Worm (Caenorhabditis elegans) whole organism, L3 larva: ENCODE results near the gene qars-1.
"Not testable (repeated sequence)": the region's sequence is repeated elsewhere in the genome, so short reads cannot be mapped to it uniquely, and the experiment has no call there.

Source experiments
- R02D3.7 ChIP-seq: fragments of 150-350 bp; optimal IDR thresholded peaks from 2 replicates; lab custom pipeline; 2014; ENCODE audit warnings: missing biosample characterization, missing genetic modification characterization
- ZK546.5 ChIP-seq: sonication (generic microtip); optimal IDR thresholded peaks from 2 replicates; lab custom pipeline; 2017; ENCODE audit warnings: missing biosample characterization, missing genetic modification characterization
- aly-2 ChIP-seq: fragments of 150-350 bp; optimal IDR thresholded peaks from 2 replicates; lab custom pipeline; 2014; ENCODE audit warnings: missing biosample characterization, missing genetic modification characterization
- ama-1 ChIP-seq: fragments of 150-350 bp; optimal IDR thresholded peaks from 2 replicates; lab custom pipeline; 2018
- ceh-28 ChIP-seq: fragments of 150-350 bp; optimal IDR thresholded peaks from 2 replicates; lab custom pipeline; 2014; ENCODE audit warnings: missing biosample characterization, missing genetic modification reagents, missing genetic modification characterization
- daf-12 ChIP-seq: fragments of 150-350 bp; optimal IDR thresholded peaks from 2 replicates; lab custom pipeline; 2014; ENCODE audit warnings: missing biosample characterization, missing genetic modification reagents, missing genetic modification characterization
- egl-5 ChIP-seq: fragments of 150-350 bp; optimal IDR thresholded peaks from 2 replicates; lab custom pipeline; 2017; ENCODE audit warnings: missing biosample characterization, missing genetic modification reagents, missing genetic modification characterization, inconsistent platforms
- elt-1 ChIP-seq: fragments of 150-350 bp; optimal IDR thresholded peaks from 2 replicates; lab custom pipeline; 2014; ENCODE audit warnings: missing biosample characterization, missing genetic modification characterization
- elt-2 ChIP-seq: sonication (generic microtip); optimal IDR thresholded peaks from 2 replicates; lab custom pipeline; 2016; ENCODE audit warnings: missing genetic modification reagents, mild to moderate bottlenecking, missing genetic modification characterization, missing compliant biosample characterization
- elt-3 ChIP-seq, 3 experiments: fragments of 150-350 bp in 1 of 3; sonication (generic microtip) in 2 of 3; optimal IDR thresholded peaks; 2 replicates in 2 of 3; 4 replicates in 1 of 3; lab custom pipeline; 2014 to 2017; ENCODE audit warnings: missing biosample characterization in 3 of 3, missing genetic modification characterization in 3 of 3
- eor-1 ChIP-seq, 2 experiments: fragments of 150-350 bp; optimal IDR thresholded peaks; 2 replicates each; lab custom pipeline; 2014 to 2018; ENCODE audit warnings: missing biosample characterization in 2 of 2, missing genetic modification characterization in 2 of 2
- fkh-10 ChIP-seq: sonication (generic microtip); optimal IDR thresholded peaks from 2 replicates; lab custom pipeline; 2017; ENCODE audit warnings: missing biosample characterization, missing genetic modification reagents, missing genetic modification characterization
- fos-1 ChIP-seq: fragments of 150-350 bp; optimal IDR thresholded peaks from 2 replicates; lab custom pipeline; 2014; ENCODE audit warnings: missing biosample characterization, missing genetic modification characterization
- hmg-11 ChIP-seq: sonication (generic microtip); optimal IDR thresholded peaks from 2 replicates; lab custom pipeline; 2016; ENCODE audit warnings: missing genetic modification characterization, missing compliant biosample characterization
- lin-15B ChIP-seq: fragments of 150-350 bp; optimal IDR thresholded peaks from 2 replicates; lab custom pipeline; 2014; ENCODE audit warnings: missing biosample characterization, missing genetic modification characterization
- lin-39 ChIP-seq: fragments of 150-350 bp; optimal IDR thresholded peaks from 2 replicates; lab custom pipeline; 2018; ENCODE audit warnings: missing biosample characterization, missing genetic modification reagents, missing genetic modification characterization
- mml-1 ChIP-seq: fragments of 150-350 bp; sonication (generic microtip); optimal IDR thresholded peaks from 3 replicates; lab custom pipeline; 2014; ENCODE audit warnings: missing biosample characterization, missing genetic modification characterization
- nhr-11 ChIP-seq: fragments of 150-350 bp; optimal IDR thresholded peaks from 2 replicates; lab custom pipeline; 2014; ENCODE audit warnings: missing biosample characterization, missing genetic modification characterization
- nhr-12 ChIP-seq: fragments of 150-350 bp; optimal IDR thresholded peaks from 2 replicates; lab custom pipeline; 2014; ENCODE audit warnings: missing biosample characterization, missing genetic modification characterization
- nhr-23 ChIP-seq: fragments of 150-350 bp; optimal IDR thresholded peaks from 2 replicates; lab custom pipeline; 2014; ENCODE audit warnings: missing biosample characterization, missing genetic modification reagents, missing genetic modification characterization
- nhr-237 ChIP-seq: fragments of 150-350 bp; optimal IDR thresholded peaks from 2 replicates; lab custom pipeline; 2014; ENCODE audit warnings: missing biosample characterization, missing genetic modification characterization
- nhr-25 ChIP-seq: sonication (generic microtip); optimal IDR thresholded peaks from 2 replicates; lab custom pipeline; 2017; ENCODE audit warnings: missing biosample characterization, missing genetic modification characterization
- nhr-28 ChIP-seq: fragments of 150-350 bp; optimal IDR thresholded peaks from 2 replicates; lab custom pipeline; 2014; ENCODE audit warnings: missing biosample characterization, missing genetic modification characterization
- nhr-43 ChIP-seq: sonication (generic microtip); optimal IDR thresholded peaks from 2 replicates; lab custom pipeline; 2016; ENCODE audit warnings: mild to moderate bottlenecking, missing genetic modification characterization, missing compliant biosample characterization; ENCODE audit not compliant: poor library complexity, severe bottlenecking
- nhr-67 ChIP-seq: fragments of 150-350 bp; optimal IDR thresholded peaks from 2 replicates; lab custom pipeline; 2014; ENCODE audit warnings: missing biosample characterization, missing genetic modification characterization
- nhr-76 ChIP-seq: fragments of 150-350 bp; sonication (generic microtip); optimal IDR thresholded peaks from 5 replicates; lab custom pipeline; 2014; ENCODE audit warnings: missing biosample characterization, missing genetic modification characterization
- nhr-77 ChIP-seq: fragments of 150-350 bp; optimal IDR thresholded peaks from 2 replicates; lab custom pipeline; 2014; ENCODE audit warnings: missing biosample characterization, missing genetic modification characterization
- pqm-1 ChIP-seq: fragments of 150-350 bp; optimal IDR thresholded peaks from 2 replicates; lab custom pipeline; 2017; ENCODE audit warnings: missing biosample characterization, missing genetic modification characterization, inconsistent platforms
- skn-1 ChIP-seq: fragments of 150-350 bp; optimal IDR thresholded peaks from 2 replicates; lab custom pipeline; 2014; ENCODE audit warnings: missing biosample characterization, missing genetic modification characterization
- snpc-4 ChIP-seq: fragments of 150-350 bp; optimal IDR thresholded peaks from 2 replicates; lab custom pipeline; 2014; ENCODE audit warnings: missing biosample characterization, missing genetic modification characterization
- tbx-2 ChIP-seq: sonication (generic microtip); optimal IDR thresholded peaks from 2 replicates; lab custom pipeline; 2016; ENCODE audit warnings: mild to moderate bottlenecking, missing genetic modification characterization, missing compliant biosample characterization
- zag-1 ChIP-seq: fragments of 150-350 bp; optimal IDR thresholded peaks from 2 replicates; lab custom pipeline; 2014; ENCODE audit warnings: missing biosample characterization, missing genetic modification characterization
- ztf-11 ChIP-seq: fragments of 150-350 bp; optimal IDR thresholded peaks from 2 replicates; lab custom pipeline; 2014; ENCODE audit warnings: missing biosample characterization, missing genetic modification characterization
- ztf-4 ChIP-seq: fragments of 150-350 bp; optimal IDR thresholded peaks from 2 replicates; lab custom pipeline; 2014; ENCODE audit warnings: missing biosample characterization, missing genetic modification characterization

The qars-1 gene

DNA sequence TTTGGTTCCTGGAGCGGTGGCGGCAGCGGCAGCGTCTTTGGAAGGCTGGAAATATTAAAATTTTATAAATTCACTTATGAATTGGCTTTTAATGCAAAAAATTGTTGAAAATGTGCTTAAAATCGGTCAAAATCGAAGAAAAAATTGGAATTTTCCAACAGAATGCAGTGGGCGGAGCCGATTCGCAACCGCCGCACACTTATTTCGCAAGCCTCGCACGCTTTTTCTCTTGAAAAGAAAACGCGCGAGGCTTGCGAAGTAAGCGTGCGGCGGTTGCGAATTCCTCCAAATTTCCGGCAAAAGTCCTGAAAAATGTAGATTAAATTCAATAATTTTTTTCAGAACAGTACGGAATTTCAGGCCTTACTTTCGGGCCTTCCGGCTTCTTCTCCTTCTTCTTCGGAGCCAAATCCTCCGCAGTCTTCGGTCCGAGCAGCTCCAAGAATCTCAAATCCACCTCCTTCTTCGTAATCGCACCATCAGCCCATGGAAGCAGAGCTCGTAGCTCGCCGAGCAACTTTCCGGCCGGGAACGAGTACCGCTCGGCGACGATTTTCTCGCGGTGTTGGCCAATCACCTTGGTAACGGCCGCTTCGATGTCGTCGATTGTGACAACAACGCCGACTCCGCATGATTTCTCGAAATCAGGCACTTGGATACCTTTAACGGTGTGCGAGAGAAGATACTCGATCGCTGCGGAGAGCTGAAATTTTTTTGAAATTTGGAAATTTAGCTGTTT is 660 bp downstream of the qars-1 start:
- TF ChIP-seq elt-1 (tag; lab: Kevin White, UChicago) (no peak), egl-5 (tag; lab: Kevin White, UChicago) (no peak), aly-2 (tag; lab: Kevin White, UChicago) (no peak), fkh-10 (no peak), ZK546.5 (tag; lab: Kevin White, UChicago) (no peak), daf-12 (tag; lab: Kevin White, UChicago) (no peak), ztf-4 (no peak), tbx-2 (tag; lab: Kevin White, UChicago) (no peak), elt-2 (tag; lab: Kevin White, UChicago) (no peak), ceh-28 (tag; lab: Kevin White, UChicago) (no peak), eor-1 (tag; optimal IDR thresholded peaks at IDR 0.05; lab: Kevin White, UChicago) (no peak), mml-1 (tag; lab: Kevin White, UChicago) (no peak), hmg-11 (tag; lab: Kevin White, UChicago) (no peak), lin-39 (no peak), pqm-1 (tag; lab: Kevin White, UChicago) (no peak), nhr-76 (tag; lab: Kevin White, UChicago) (no peak), R02D3.7 (tag; lab: Kevin White, UChicago) (no peak), zag-1 (tag; lab: Kevin White, UChicago) (no peak), ztf-11 (tag; lab: Kevin White, UChicago) (no peak), nhr-23 (tag; lab: Kevin White, UChicago) (no peak)

DNA sequence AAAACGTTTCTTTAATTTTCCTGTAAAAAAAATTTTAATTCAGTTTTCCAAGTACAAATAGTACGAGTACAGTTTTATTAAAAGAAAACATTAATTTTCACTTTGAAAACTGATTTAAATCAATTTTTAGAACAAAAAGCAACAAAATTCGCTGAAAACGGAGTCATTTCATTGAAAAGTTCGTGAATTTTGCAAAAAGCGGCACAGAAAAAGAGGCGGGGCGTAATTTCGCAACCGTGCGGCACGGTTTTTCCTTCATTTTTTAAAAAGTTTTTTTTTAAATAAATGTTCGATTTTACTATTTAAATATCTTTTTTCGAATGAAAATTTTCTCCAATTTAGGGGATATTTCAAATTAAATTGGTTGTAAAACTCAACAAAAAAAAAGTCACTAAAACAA is 1.8 kb downstream of the qars-1 start:
- TF ChIP-seq fkh-10 = no peak
- TF ChIP-seq nhr-77 (tag; lab: Kevin White, UChicago) = no peak

DNA sequence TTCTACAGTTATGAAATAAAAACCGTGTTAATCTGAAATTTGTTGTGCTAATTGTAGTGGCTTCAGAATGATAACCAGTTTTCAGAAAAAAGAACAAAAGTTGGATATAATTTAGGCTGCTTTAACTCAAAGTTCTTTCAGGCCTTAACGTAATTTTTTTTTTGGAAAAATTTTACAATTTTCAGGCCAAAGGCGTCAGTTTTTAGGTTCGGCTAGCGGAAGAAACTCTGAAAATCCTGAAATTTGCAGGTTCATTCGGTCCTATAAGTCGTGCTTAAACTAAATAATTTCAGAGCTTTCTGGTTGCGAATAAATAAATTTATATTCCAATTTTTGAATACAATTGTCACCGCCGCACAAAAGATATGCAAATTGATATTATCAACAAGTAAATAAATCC is 4.8 kb downstream of the qars-1 start:
- TF ChIP-seq nhr-76 (tag; lab: Kevin White, UChicago) (no peak), elt-3 (tag; optimal IDR thresholded peaks at IDR 0.05; lab: Kevin White, UChicago) (no peak), nhr-77 (tag; lab: Kevin White, UChicago) (no peak), egl-5 (tag; lab: Kevin White, UChicago) (no peak), skn-1 (no peak), nhr-43 (tag; lab: Kevin White, UChicago) (no peak), snpc-4 (no peak), nhr-28 (tag; lab: Kevin White, UChicago) (no peak), nhr-67 (tag; lab: Kevin White, UChicago) (no peak), R02D3.7 (tag; lab: Kevin White, UChicago) (no peak)

DNA sequence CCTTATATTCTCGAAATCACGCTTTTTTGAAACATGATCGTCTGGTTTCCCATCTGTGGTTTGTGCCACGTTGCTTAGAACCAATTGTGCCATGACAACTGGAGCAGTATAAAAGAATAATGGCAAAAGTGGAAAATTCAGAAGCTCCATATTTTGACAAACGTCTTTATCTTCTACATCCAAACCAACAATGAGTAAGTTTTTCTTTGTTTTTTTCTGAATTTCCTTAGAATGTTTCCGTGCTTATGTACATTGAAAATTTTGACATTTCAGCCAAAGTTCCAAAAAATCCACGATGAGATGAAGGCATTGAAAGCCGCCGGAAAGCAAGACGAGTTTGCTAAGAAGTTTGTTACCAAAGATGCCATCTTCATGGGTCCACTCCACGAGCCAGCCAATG is 6.5 kb downstream of the qars-1 start, which contains the start of gene Y41E3.6:
TSS of gene Y41E3.6 (plus strand) at position 301 of the 400 bp plus-strand sequence.
- not testable (repeated sequence) for TF ChIP-seq tbx-2 (tag; lab: Kevin White, UChicago); lin-15B (tag; lab: Kevin White, UChicago); fos-1

DNA sequence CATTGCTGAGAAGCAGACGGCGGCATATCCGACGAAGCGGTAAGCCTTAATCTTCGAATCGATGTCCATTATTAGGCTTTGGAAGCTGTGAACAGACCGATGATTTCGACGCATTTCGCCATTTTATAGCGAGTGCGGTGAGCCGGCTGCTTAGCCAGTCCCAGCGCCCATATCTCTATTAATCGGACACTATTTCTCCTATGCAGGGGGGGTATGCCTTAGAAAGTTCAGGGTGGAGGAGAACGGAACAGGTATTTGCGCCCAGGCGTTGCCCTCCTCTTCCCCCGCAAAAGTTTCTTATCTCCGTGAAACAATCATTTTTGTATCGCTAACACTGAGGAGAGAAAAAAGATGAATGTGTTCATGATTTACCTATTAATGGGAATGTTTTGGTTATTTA is 26.3 kb downstream of the qars-1 start, which contains the start of gene dpy-4:
TSS of gene dpy-4 (minus strand) at position 101 of the 400 bp plus-strand sequence.
- TF ChIP-seq eor-1 (tag; optimal IDR thresholded peaks at IDR 0.05; lab: Kevin White, UChicago) = no peak
- TF ChIP-seq nhr-25 (tag; lab: Kevin White, UChicago) = peak; percentile 35
- peak; percentile 56 for TF ChIP-seq ama-1 (lab: Kevin White, UChicago)

DNA sequence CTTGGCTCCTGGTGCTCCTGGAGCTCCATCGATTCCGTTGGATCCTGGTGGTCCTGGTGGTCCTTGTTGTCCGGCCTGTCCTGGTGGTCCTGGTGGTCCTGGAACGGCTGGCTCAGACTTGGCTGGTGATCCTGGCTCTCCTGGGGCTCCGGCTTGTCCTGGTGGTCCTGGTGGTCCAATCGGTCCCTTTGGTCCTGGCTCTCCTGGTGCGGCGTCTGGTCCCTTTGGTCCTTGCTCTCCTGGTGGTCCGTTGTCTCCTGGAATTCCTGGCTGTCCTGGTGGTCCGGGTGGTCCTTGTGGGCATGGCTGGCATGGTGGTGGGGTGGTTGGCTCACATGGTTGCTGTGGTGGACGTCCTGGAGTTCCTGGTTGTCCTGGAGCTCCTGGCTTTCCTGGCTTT is 27.1 kb downstream of the qars-1 start:
- no peak for TF ChIP-seq nhr-76 (tag; lab: Kevin White, UChicago)
- TF ChIP-seq nhr-12 (tag; lab: Kevin White, UChicago) = no peak
- TF ChIP-seq nhr-237 (tag; lab: Kevin White, UChicago) = no peak
- no peak for TF ChIP-seq R02D3.7 (tag; lab: Kevin White, UChicago)
- TF ChIP-seq lin-39 = no peak
- TF ChIP-seq daf-12 (tag; lab: Kevin White, UChicago) = no peak
- no peak for TF ChIP-seq nhr-11
- TF ChIP-seq mml-1 (tag; lab: Kevin White, UChicago) = no peak
- no peak for TF ChIP-seq ceh-28 (tag; lab: Kevin White, UChicago)
- TF ChIP-seq elt-3 (tag; optimal IDR thresholded peaks at IDR 0.05; lab: Kevin White, UChicago) = no peak
- TF ChIP-seq aly-2 (tag; lab: Kevin White, UChicago) = no peak
